Worm (Caenorhabditis elegans) whole organism, L1 larva: Measurements from ENCODE around the gene H40L08.3.

Experiments
- fkh-10 ChIP-seq: sonication (generic microtip); optimal IDR thresholded peaks from 2 replicates; lab custom pipeline; 2017; ENCODE audit warnings: missing biosample characterization, missing genetic modification reagents, missing genetic modification characterization
- nhr-11 ChIP-seq: fragments of 150-350 bp; optimal IDR thresholded peaks from 2 replicates; lab custom pipeline; 2014; ENCODE audit warnings: missing biosample characterization, missing genetic modification characterization
- pax-3 ChIP-seq: fragments of 200-800 bp; sonication (Bioruptor generic); optimal IDR thresholded peaks from 2 replicates; lab custom pipeline; 2018; ENCODE audit warnings: mild to moderate bottlenecking, missing genetic modification characterization, moderate library complexity, missing compliant biosample characterization
- unc-130 ChIP-seq: fragments of 150-350 bp; optimal IDR thresholded peaks from 2 replicates; lab custom pipeline; 2017; ENCODE audit warnings: missing biosample characterization, missing genetic modification characterization, inconsistent platforms

DNA sequence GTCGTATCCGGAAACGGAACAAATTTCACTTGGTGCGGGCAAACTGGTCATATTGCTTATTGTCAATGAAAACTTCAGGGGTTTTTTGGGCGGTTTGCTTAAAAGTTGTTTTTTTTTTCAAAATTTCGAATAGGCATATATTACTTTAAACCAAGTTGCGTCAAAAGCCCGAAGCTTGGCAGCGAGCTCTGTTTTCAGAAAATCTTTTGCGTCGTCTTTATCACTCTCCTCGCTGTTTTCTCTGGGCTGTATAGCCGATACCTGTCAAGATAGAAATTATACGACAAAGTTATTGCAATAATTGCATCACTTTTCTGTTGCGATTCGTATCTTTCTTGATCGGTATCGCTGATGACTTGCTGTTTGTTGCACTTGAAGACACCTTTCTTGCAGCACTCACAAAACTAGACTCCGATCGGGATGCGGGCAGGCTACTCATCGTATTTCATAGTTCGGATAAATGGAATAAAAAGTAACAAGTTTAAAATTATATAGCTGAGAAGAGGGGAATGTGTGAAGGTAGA, at the start of gene H40L08.3, which contains the start of gene H40L08.9:
- TF ChIP-seq unc-130 (tag; lab: Kevin White, UChicago) = no peak
- TF ChIP-seq nhr-11 (tag; lab: Kevin White, UChicago) = no peak
- TF ChIP-seq fkh-10 (GFP tag; lab: Kevin White, UChicago) = no peak
- no peak for TF ChIP-seq pax-3 (tag; lab: Kevin White, UChicago)
